Fruit fly (Drosophila melanogaster): ENCODE measurements around the gene rpk.

rpk gene

dm6 chr3R:4659934-4660353, 14.2 kb downstream of the rpk start (continued):
- TF ChIP-seq lab (GFP tag; optimal IDR thresholded peaks at IDR 0.05) (no peak), HLH54F (GFP tag; optimal IDR thresholded peaks at IDR 0.05) (no peak), Rfx (GFP tag; IDR thresholded peaks at IDR 0.05) (peak; percentile 54), CG5180 (GFP tag; optimal IDR thresholded peaks at IDR 0.05) (peak; percentile 20), MTF-1 (GFP tag; optimal IDR thresholded peaks at IDR 0.05; ENCODE audit: borderline replicate concordance) (peak; percentile 45), CG14014 (GFP tag; IDR thresholded peaks at IDR 0.05) (0 out of 2 replicates have a peak, but pooled peaks have one; percentile 18), CG4404 (GFP tag; IDR thresholded peaks at IDR 0.05) (no peak), Fer3 (tag; optimal IDR thresholded peaks at IDR 0.05) (peak; percentile 15), fd3F (GFP tag; optimal IDR thresholded peaks at IDR 0.05) (peak; percentile 7), CTCF (GFP tag; optimal IDR thresholded peaks at IDR 0.05) (no peak)

- TF ChIP-seq CG2712 (tag; optimal IDR thresholded peaks at IDR 0.05), result peak; percentile 8
- no peak for TF ChIP-seq Ssrp (tag; optimal IDR thresholded peaks at IDR 0.05)
- peak; percentile 7; the same call in 1 of the 2 replicates for TF ChIP-seq Drgx (GFP tag; IDR thresholded peaks at IDR 0.05)
- TF ChIP-seq CG3847 (GFP tag; IDR thresholded peaks at IDR 0.05), result no peak
- TF ChIP-seq CG4424 (GFP tag; optimal IDR thresholded peaks at IDR 0.05), result peak; percentile 2
- TF ChIP-seq vvl (GFP tag; IDR thresholded peaks at IDR 0.05), result 0 out of 2 replicates have a peak, but pooled peaks have one; percentile 11
- TF ChIP-seq sens (GFP tag), result peak; percentile 62
- TF ChIP-seq zen (tag; optimal IDR thresholded peaks at IDR 0.05), result no peak
- TF ChIP-seq Dll (GFP tag; IDR thresholded peaks at IDR 0.05; ENCODE audit: partially characterized antibody), result no peak
- no peak for TF ChIP-seq Opbp (GFP tag; IDR thresholded peaks at IDR 0.05; ENCODE audit: partially characterized antibody)
- TF ChIP-seq gem (tag; optimal IDR thresholded peaks at IDR 0.05), result peak; percentile 4
- TF ChIP-seq exex (tag; optimal IDR thresholded peaks at IDR 0.05), result no peak
Observed at dm6 chr3R:4661640-4662039, 15.9 kb downstream of the rpk start.

dm6 chr3R:4663068-4663467, 17.3 kb downstream of the rpk start:
- TF ChIP-seq CG4328 (GFP tag; optimal IDR thresholded peaks at IDR 0.05) (no peak), fu2 (GFP tag; optimal IDR thresholded peaks at IDR 0.05) (no peak), CG4424 (GFP tag; optimal IDR thresholded peaks at IDR 0.05) (peak; percentile 92), kah (GFP tag; optimal IDR thresholded peaks at IDR 0.05) (no peak), gcm2 (GFP tag; optimal IDR thresholded peaks at IDR 0.05) (peak; percentile 3), Poxn (GFP tag; IDR thresholded peaks at IDR 0.05) (no peak), Lim3 (GFP tag; IDR thresholded peaks at IDR 0.05) (no peak), fd64A (GFP tag; optimal IDR thresholded peaks at IDR 0.05) (peak; percentile 10), lola (GFP tag; optimal IDR thresholded peaks at IDR 0.05) (peak in 1 of 3 experiments; percentile 67), CG13287 (GFP tag; IDR thresholded peaks at IDR 0.05; ENCODE audit: partially characterized antibody) (no peak), mam (GFP tag; optimal IDR thresholded peaks at IDR 0.05) (peak; percentile 61), CG15514 (GFP tag; optimal IDR thresholded peaks at IDR 0.05) (peak; percentile 39), Awh (GFP tag; IDR thresholded peaks at IDR 0.05) (peak; percentile 70), wek (GFP tag; optimal IDR thresholded peaks at IDR 0.05) (no peak), Sox102F (GFP tag; optimal IDR thresholded peaks at IDR 0.05) (peak; percentile 80), CG1024 (GFP tag; IDR thresholded peaks at IDR 0.05) (peak; percentile 87), CG5180 (GFP tag; optimal IDR thresholded peaks at IDR 0.05) (peak; percentile 67), Opbp (GFP tag; IDR thresholded peaks at IDR 0.05; ENCODE audit: partially characterized antibody) (no peak), insv (GFP tag; optimal IDR thresholded peaks at IDR 0.05) (no peak), Hr51 (GFP tag; optimal IDR thresholded peaks at IDR 0.05) (peak in 1 of 2 experiments; percentile 80), Ada2b (GFP tag; IDR thresholded peaks at IDR 0.05) (peak; percentile 75), CG32772 (GFP tag; IDR thresholded peaks at IDR 0.05) (peak; percentile 78), pita (GFP tag; optimal IDR thresholded peaks at IDR 0.05) (no peak), Xrp1 (GFP tag; IDR thresholded peaks at IDR 0.05) (peak; percentile 94), Nf-YC (tag; optimal IDR thresholded peaks at IDR 0.05) (peak; percentile 29), onecut (GFP tag; IDR thresholded peaks at IDR 0.05) (peak; percentile 76), CG12104 (GFP tag; optimal IDR thresholded peaks at IDR 0.05) (peak; percentile 38), hkb (optimal IDR thresholded peaks at IDR 0.05) (no peak), hkb (GFP tag; IDR thresholded peaks at IDR 0.05) (peak; percentile 89), repo (GFP tag; optimal IDR thresholded peaks at IDR 0.05) (peak; percentile 37)
